Worm (Caenorhabditis elegans): ENCODE measurements around the gene mec-3.

Gene mec-3

ce11 chrIV:10475234-10475633 is 13.6 kb upstream of the mec-3 start:
- TF ChIP-seq W03F9.2 (tag; optimal IDR thresholded peaks at IDR 0.05) (no peak), dao-5 (tag; optimal IDR thresholded peaks at IDR 0.05) (no peak), him-1 (tag; optimal IDR thresholded peaks at IDR 0.05) (no peak)

- no peak for TF ChIP-seq W03F9.2 (tag; optimal IDR thresholded peaks at IDR 0.05)
- TF ChIP-seq dao-5 (tag; optimal IDR thresholded peaks at IDR 0.05), result no peak
- no peak for TF ChIP-seq him-1 (tag; optimal IDR thresholded peaks at IDR 0.05)
These were observed 10.8 kb upstream of the mec-3 start, which contains the start of gene bgnt-1.1 for ce11 chrIV:10472478-10472877. Gene bgnt-1.1, plus strand, starts transcription at chrIV:10472778.

ce11 chrIV:10469494-10469893 is 7.8 kb upstream of the mec-3 start, which contains the start of gene ugt-44:
Gene ugt-44, plus strand, starts transcription at chrIV:10469741.
- TF ChIP-seq him-1 (tag; optimal IDR thresholded peaks at IDR 0.05) (no peak), dao-5 (tag; optimal IDR thresholded peaks at IDR 0.05) (no peak), W03F9.2 (tag; optimal IDR thresholded peaks at IDR 0.05) (no peak)

ce11 chrIV:10468662-10469061 is 7.0 kb upstream of the mec-3 start:
- TF ChIP-seq W03F9.2 (tag; optimal IDR thresholded peaks at IDR 0.05), result no peak
- no peak for TF ChIP-seq him-1 (tag; optimal IDR thresholded peaks at IDR 0.05)
- TF ChIP-seq dao-5 (tag; optimal IDR thresholded peaks at IDR 0.05), result no peak

- TF ChIP-seq dao-5 (tag; optimal IDR thresholded peaks at IDR 0.05) (no peak), him-1 (tag; optimal IDR thresholded peaks at IDR 0.05) (no peak), W03F9.2 (tag; optimal IDR thresholded peaks at IDR 0.05) (no peak)
These were observed 5.7 kb upstream of the mec-3 start for ce11 chrIV:10467347-10467746.

ce11 chrIV:10466398-10466797 is 4.7 kb upstream of the mec-3 start:
- TF ChIP-seq dao-5 (tag; optimal IDR thresholded peaks at IDR 0.05), result no peak
- TF ChIP-seq W03F9.2 (tag; optimal IDR thresholded peaks at IDR 0.05), result no peak
- no peak for TF ChIP-seq him-1 (tag; optimal IDR thresholded peaks at IDR 0.05)

ce11 chrIV:10465764-10466163 is 4.1 kb upstream of the mec-3 start:
- no peak for TF ChIP-seq W03F9.2 (tag; optimal IDR thresholded peaks at IDR 0.05)
- no peak for TF ChIP-seq dao-5 (tag; optimal IDR thresholded peaks at IDR 0.05)
- TF ChIP-seq him-1 (tag; optimal IDR thresholded peaks at IDR 0.05), result no peak

ce11 chrIV:10463987-10464638 is 2.4 kb upstream of the mec-3 start, which contains the start of gene ugt-43:
Gene ugt-43, plus strand, starts transcription at chrIV:10464588.
- TF ChIP-seq dao-5 (tag; optimal IDR thresholded peaks at IDR 0.05), result no peak
- no peak for TF ChIP-seq him-1 (tag; optimal IDR thresholded peaks at IDR 0.05)
- TF ChIP-seq W03F9.2 (tag; optimal IDR thresholded peaks at IDR 0.05), result no peak

ce11 chrIV:10463127-10463526 is 1.5 kb upstream of the mec-3 start:
- TF ChIP-seq W03F9.2 (tag; optimal IDR thresholded peaks at IDR 0.05) (no peak), dao-5 (tag; optimal IDR thresholded peaks at IDR 0.05) (no peak), him-1 (tag; optimal IDR thresholded peaks at IDR 0.05) (no peak)

- no peak for TF ChIP-seq dao-5 (tag; optimal IDR thresholded peaks at IDR 0.05)
- TF ChIP-seq W03F9.2 (tag; optimal IDR thresholded peaks at IDR 0.05), result no peak
- TF ChIP-seq him-1 (tag; optimal IDR thresholded peaks at IDR 0.05), result no peak
These were observed 941 bp upstream of the mec-3 start for ce11 chrIV:10462608-10463007.

ce11 chrIV:10457137-10457536 is 4.5 kb downstream of the mec-3 start, which contains the start of gene srb-17:
Gene srb-17, minus strand, starts transcription at chrIV:10457237.
- TF ChIP-seq dao-5 (tag; optimal IDR thresholded peaks at IDR 0.05), result no peak
- TF ChIP-seq him-1 (tag; optimal IDR thresholded peaks at IDR 0.05), result no peak
- no peak for TF ChIP-seq W03F9.2 (tag; optimal IDR thresholded peaks at IDR 0.05)

- no peak for TF ChIP-seq him-1 (tag; optimal IDR thresholded peaks at IDR 0.05)
- no peak for TF ChIP-seq dao-5 (tag; optimal IDR thresholded peaks at IDR 0.05)
- TF ChIP-seq W03F9.2 (tag; optimal IDR thresholded peaks at IDR 0.05), result no peak
These were observed 8.7 kb downstream of the mec-3 start, which contains the start of gene F01D4.8 for ce11 chrIV:10453001-10453400. Gene F01D4.8, minus strand, starts transcription at chrIV:10453101.

- TF ChIP-seq W03F9.2 (tag; optimal IDR thresholded peaks at IDR 0.05), result no peak
- no peak for TF ChIP-seq him-1 (tag; optimal IDR thresholded peaks at IDR 0.05)
- TF ChIP-seq dao-5 (tag; optimal IDR thresholded peaks at IDR 0.05), result no peak
These were observed 11.9 kb downstream of the mec-3 start, which contains the start of gene F13B12.4 for ce11 chrIV:10449799-10450198. Gene F13B12.4, minus strand, starts transcription at chrIV:10449899.

- no peak for TF ChIP-seq him-1 (tag; optimal IDR thresholded peaks at IDR 0.05)
- no peak for TF ChIP-seq W03F9.2 (tag; optimal IDR thresholded peaks at IDR 0.05)
- no peak for TF ChIP-seq dao-5 (tag; optimal IDR thresholded peaks at IDR 0.05)
These were observed 18.2 kb downstream of the mec-3 start, which contains the start of gene F13B12.7 for ce11 chrIV:10443510-10443909. Gene F13B12.7, plus strand, starts transcription at chrIV:10443810.

- no peak for TF ChIP-seq W03F9.2 (tag; optimal IDR thresholded peaks at IDR 0.05)
- TF ChIP-seq him-1 (tag; optimal IDR thresholded peaks at IDR 0.05), result no peak
- no peak for TF ChIP-seq dao-5 (tag; optimal IDR thresholded peaks at IDR 0.05)
These were observed 18.8 kb downstream of the mec-3 start for ce11 chrIV:10442904-10443303.

Measured in whole organism, L4/young adult.